Worm (Caenorhabditis elegans) whole organism, late embryonic: ENCODE data around the gene bath-26.
"Not testable (repeated sequence)": the region's sequence is repeated elsewhere in the genome, so short reads cannot be mapped to it uniquely, and the experiment has no call there.

ENCODE experiments used
- F13H6.1 ChIP-seq: sonication (generic microtip); optimal IDR thresholded peaks from 2 replicates; lab custom pipeline; 2016; ENCODE audit warnings: missing genetic modification characterization, missing compliant biosample characterization
- K02D7.2 ChIP-seq: sonication (generic microtip); optimal IDR thresholded peaks from 2 replicates; lab custom pipeline; 2017; ENCODE audit warnings: mild to moderate bottlenecking, missing genetic modification characterization, missing compliant biosample characterization
- K09A11.1 ChIP-seq: sonication (generic microtip); optimal IDR thresholded peaks from 2 replicates; lab custom pipeline; 2017; ENCODE audit warnings: antibody characterized with exemption, mild to moderate bottlenecking, missing genetic modification characterization, missing compliant biosample characterization; ENCODE audit not compliant: insufficient read depth
- ahr-1 ChIP-seq: sonication (generic microtip); optimal IDR thresholded peaks from 2 replicates; lab custom pipeline; 2016; ENCODE audit warnings: missing genetic modification characterization, missing compliant biosample characterization
- ceh-18 ChIP-seq: sonication (generic microtip); optimal IDR thresholded peaks from 2 replicates; lab custom pipeline; 2016; ENCODE audit warnings: missing genetic modification characterization, missing compliant biosample characterization
- ceh-30 ChIP-seq: fragments of 150-350 bp; optimal IDR thresholded peaks from 2 replicates; lab custom pipeline; 2014; ENCODE audit warnings: missing biosample characterization, missing genetic modification characterization
- ceh-34 ChIP-seq: sonication (generic microtip); optimal IDR thresholded peaks from 2 replicates; lab custom pipeline; 2016; ENCODE audit warnings: mild to moderate bottlenecking, missing genetic modification characterization, missing compliant biosample characterization
- ceh-45 ChIP-seq: fragments of 200-800 bp; sonication (Bioruptor generic); IDR thresholded peaks from 2 replicates; pipeline ENCODE4 v1.3.6; 2022; ENCODE audit warnings: missing genetic modification reagents, missing genetic modification characterization, missing compliant biosample characterization
- ceh-6 ChIP-seq: fragments of 200-800 bp; sonication (Bioruptor generic); optimal IDR thresholded peaks from 2 replicates; lab custom pipeline; 2018; ENCODE audit warnings: mild to moderate bottlenecking, missing genetic modification characterization, missing compliant biosample characterization
- dve-1 ChIP-seq: sonication (generic microtip); optimal IDR thresholded peaks from 2 replicates; lab custom pipeline; 2017; ENCODE audit warnings: antibody characterized with exemption, mild to moderate bottlenecking, missing genetic modification characterization, missing compliant biosample characterization
- elt-2 ChIP-seq: sonication (generic microtip); optimal IDR thresholded peaks from 2 replicates; lab custom pipeline; 2016; ENCODE audit warnings: missing genetic modification reagents, missing genetic modification characterization, missing compliant biosample characterization
- elt-4 ChIP-seq: sonication (generic microtip); optimal IDR thresholded peaks from 2 replicates; lab custom pipeline; 2016; ENCODE audit warnings: missing genetic modification characterization, missing compliant biosample characterization
- eyg-1 ChIP-seq: sonication (generic microtip); optimal IDR thresholded peaks from 2 replicates; lab custom pipeline; 2016; ENCODE audit warnings: missing genotype, missing genetic modification characterization, missing compliant biosample characterization
- fkh-10 ChIP-seq: fragments of 150-350 bp; optimal IDR thresholded peaks from 2 replicates; lab custom pipeline; 2014; ENCODE audit warnings: missing biosample characterization, missing genetic modification reagents, missing genetic modification characterization
- fkh-6 ChIP-seq: sonication (generic microtip); optimal IDR thresholded peaks from 2 replicates; lab custom pipeline; 2016; ENCODE audit warnings: missing genetic modification characterization, missing compliant biosample characterization
- gmeb-2 ChIP-seq: sonication (generic microtip); optimal IDR thresholded peaks from 2 replicates; lab custom pipeline; 2016; ENCODE audit warnings: missing genetic modification characterization, inconsistent platforms, missing compliant biosample characterization
- hlh-30 ChIP-seq: sonication (generic microtip); optimal IDR thresholded peaks from 2 replicates; lab custom pipeline; 2017; ENCODE audit warnings: antibody characterized with exemption, missing genetic modification characterization, missing compliant biosample characterization; ENCODE audit not compliant: insufficient read depth
- lim-6 ChIP-seq: sonication (generic microtip); optimal IDR thresholded peaks from 2 replicates; lab custom pipeline; 2016; ENCODE audit warnings: missing genetic modification characterization, missing compliant biosample characterization
- mec-3 ChIP-seq: sonication (generic microtip); optimal IDR thresholded peaks from 2 replicates; lab custom pipeline; 2016; ENCODE audit warnings: borderline replicate concordance, missing genetic modification characterization, missing compliant biosample characterization
- npax-4 ChIP-seq: sonication (generic microtip); optimal IDR thresholded peaks from 2 replicates; lab custom pipeline; 2016; ENCODE audit warnings: missing genetic modification characterization, missing compliant biosample characterization
- odd-2 ChIP-seq: sonication (generic microtip); optimal IDR thresholded peaks from 2 replicates; lab custom pipeline; 2017; ENCODE audit warnings: antibody characterized with exemption, mild to moderate bottlenecking, missing genetic modification characterization, missing compliant biosample characterization
- pha-2 ChIP-seq: sonication (generic microtip); optimal IDR thresholded peaks from 2 replicates; lab custom pipeline; 2017; ENCODE audit warnings: mild to moderate bottlenecking, missing genetic modification characterization, missing compliant biosample characterization
- pqm-1 ChIP-seq: sonication (generic microtip); optimal IDR thresholded peaks from 2 replicates; lab custom pipeline; 2016; ENCODE audit warnings: missing genetic modification characterization, missing compliant biosample characterization
- pros-1 ChIP-seq: fragments of 150-350 bp; optimal IDR thresholded peaks from 2 replicates; lab custom pipeline; 2014; ENCODE audit warnings: missing biosample characterization, missing genetic modification reagents, missing genetic modification characterization
- rnt-1 ChIP-seq: sonication (generic microtip); optimal IDR thresholded peaks from 2 replicates; lab custom pipeline; 2016; ENCODE audit warnings: missing genetic modification characterization, missing compliant biosample characterization
- sox-2 ChIP-seq: fragments of 200-800 bp; sonication (Bioruptor generic); IDR thresholded peaks from 2 replicates; pipeline ENCODE4 v1.3.6; 2022; ENCODE audit warnings: missing genetic modification reagents, missing genetic modification characterization, missing compliant biosample characterization
- sox-4 ChIP-seq: sonication (generic microtip); optimal IDR thresholded peaks from 2 replicates; lab custom pipeline; 2017; ENCODE audit warnings: mild to moderate bottlenecking, missing genetic modification characterization, inconsistent platforms, missing compliant biosample characterization
- ttx-3 ChIP-seq: sonication (generic microtip); optimal IDR thresholded peaks from 2 replicates; lab custom pipeline; 2016; ENCODE audit warnings: missing genetic modification reagents, missing genetic modification characterization, missing compliant biosample characterization
- unc-55 ChIP-seq: sonication (generic microtip); optimal IDR thresholded peaks from 2 replicates; lab custom pipeline; 2017; ENCODE audit warnings: missing biosample characterization, missing genetic modification reagents, missing genetic modification characterization
- zip-5 ChIP-seq: sonication (generic microtip); optimal IDR thresholded peaks from 2 replicates; lab custom pipeline; 2016; ENCODE audit warnings: missing genetic modification characterization, missing compliant biosample characterization

bath-26 gene

DNA sequence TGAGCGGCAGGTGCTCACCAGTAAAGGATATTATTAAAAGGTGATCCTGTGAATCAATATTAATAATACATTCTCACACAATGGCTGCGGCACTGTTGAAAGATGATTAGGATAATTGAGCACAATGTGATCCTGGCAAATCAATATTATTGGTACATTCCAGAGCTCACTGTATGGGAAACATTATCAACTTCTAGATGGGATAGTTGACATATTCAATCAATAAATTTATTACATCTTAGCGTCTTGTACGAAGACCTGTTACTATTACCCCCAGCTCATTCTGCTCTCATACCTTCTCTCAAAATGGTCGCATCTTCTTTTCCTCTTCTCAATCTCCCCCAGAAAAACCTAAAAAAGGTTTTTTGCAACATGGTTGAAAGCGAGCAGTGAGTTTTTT is 32.3 kb downstream of the bath-26 start, which contains the start of gene fbxb-49:
fbxb-49 (plus strand) TSS at position 301 of the 400 bp plus-strand sequence.
- TF ChIP-seq ceh-45 (GFP tag; lab: Robert Waterston, UW) (no peak), ceh-6 (GFP tag; lab: Kevin White, UChicago) (no peak), mec-3 (tag; lab: Kevin White, UChicago) (no peak), npax-4 (tag; lab: Kevin White, UChicago) (no peak), sox-2 (no peak), lim-6 (tag; lab: Kevin White, UChicago) (no peak), K02D7.2 (no peak), ttx-3 (tag; lab: Kevin White, UChicago) (no peak), ceh-18 (tag; lab: Kevin White, UChicago) (no peak), rnt-1 (tag; lab: Kevin White, UChicago) (no peak), pros-1 (tag; lab: Kevin White, UChicago) (no peak), fkh-6 (tag; lab: Kevin White, UChicago) (no peak)

ce11 chrII:1567646-1568045 is 32.9 kb downstream of the bath-26 start, which contains the start of gene K05F6.8:
Gene K05F6.8 (minus strand): TSS chrII:1567746.
- TF ChIP-seq F13H6.1 (no peak), zip-5 (tag; lab: Kevin White, UChicago) (no peak)

ce11 chrII:1561863-1562262 is 38.7 kb downstream of the bath-26 start, which contains the start of gene K05F6.14:
Gene K05F6.14 (plus strand): TSS chrII:1562163.
- no peak for TF ChIP-seq mec-3 (tag; lab: Kevin White, UChicago)
- no peak for TF ChIP-seq elt-2
- no peak for TF ChIP-seq ceh-45 (GFP tag; lab: Robert Waterston, UW)
- TF ChIP-seq eyg-1 (tag; lab: Kevin White, UChicago), result no peak
- no peak for TF ChIP-seq unc-55 (GFP tag; lab: Kevin White, UChicago)
- no peak for TF ChIP-seq pha-2 (tag; lab: Kevin White, UChicago)
- no peak for TF ChIP-seq dve-1
- no peak for TF ChIP-seq ceh-18 (tag; lab: Kevin White, UChicago)
- no peak for TF ChIP-seq lim-6 (tag; lab: Kevin White, UChicago)
- no peak for TF ChIP-seq hlh-30 (tag; lab: Kevin White, UChicago)
- TF ChIP-seq fkh-10 (GFP tag; lab: Kevin White, UChicago), result no peak
- no peak for TF ChIP-seq pqm-1

DNA sequence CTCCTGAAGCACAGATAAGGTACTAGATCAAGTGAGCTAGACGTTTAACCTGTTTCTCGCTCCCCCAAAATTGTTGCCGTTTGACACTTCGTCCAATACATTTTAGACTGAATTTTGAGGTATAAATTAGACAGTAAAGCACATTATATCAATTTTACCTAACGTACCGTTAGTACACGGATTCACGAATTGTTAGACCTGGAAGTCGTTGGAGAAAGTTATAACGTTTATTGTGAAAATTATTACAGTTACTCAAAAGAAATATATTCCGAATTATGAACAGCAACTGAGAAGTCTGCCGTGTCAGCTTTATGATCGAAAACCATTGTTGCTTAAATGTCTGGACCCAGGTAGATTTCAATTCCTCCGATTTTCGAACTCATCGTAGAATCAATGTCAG is 39.7 kb downstream of the bath-26 start:
- no peak for TF ChIP-seq odd-2 (tag; lab: Kevin White, UChicago)
- no peak for TF ChIP-seq ttx-3 (tag; lab: Kevin White, UChicago)
- TF ChIP-seq F13H6.1, result no peak
- TF ChIP-seq dve-1, result no peak
- no peak for TF ChIP-seq elt-4 (tag; lab: Kevin White, UChicago)

DNA sequence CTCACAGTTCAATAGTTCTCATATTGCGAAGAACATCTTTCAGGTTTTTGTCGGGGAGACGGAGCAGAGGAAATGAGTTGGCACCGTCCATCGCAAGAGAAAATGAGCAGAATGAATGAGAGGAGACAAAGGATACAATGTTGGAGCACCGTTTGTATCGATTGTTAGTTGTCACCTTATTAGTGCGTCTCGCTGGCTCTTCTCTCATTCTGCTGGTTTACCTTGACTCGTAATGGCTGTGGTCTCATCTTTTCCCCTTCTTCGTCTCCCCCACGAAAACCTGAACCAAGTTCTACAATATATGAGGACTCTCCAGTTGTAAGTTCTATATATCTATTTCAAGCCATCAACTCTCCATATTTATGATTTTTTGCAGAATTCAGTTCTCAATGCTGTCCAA is 44.3 kb downstream of the bath-26 start, which contains the start of the genes fbxb-54 and fbxb-50:
fbxb-54 (minus strand) TSS at position 101 of the 400 bp plus-strand sequence.
fbxb-50 (plus strand) TSS at position 227 of the 400 bp plus-strand sequence.
- not testable (repeated sequence) for TF ChIP-seq ceh-18, K09A11.1, ceh-30 (tag; lab: Kevin White, UChicago)

DNA sequence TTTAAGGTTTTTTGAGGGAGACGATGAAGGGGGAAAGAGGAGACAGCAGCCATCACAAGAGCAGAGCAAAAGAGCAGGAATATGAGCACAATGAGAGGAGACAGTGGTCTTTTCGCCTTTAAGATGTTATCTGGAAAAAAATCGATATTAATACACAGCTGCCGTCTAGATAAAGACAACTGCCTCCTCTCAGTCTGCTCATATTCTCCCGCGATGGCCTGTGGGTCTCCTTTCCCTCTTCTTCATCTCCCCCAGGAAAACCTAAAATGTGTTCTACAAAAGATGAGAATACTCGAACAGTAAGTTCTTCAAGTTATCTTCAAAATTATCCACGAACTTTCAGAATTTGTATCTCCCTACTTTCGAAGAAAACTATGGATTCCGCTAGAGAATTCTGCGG is 50.1 kb downstream of the bath-26 start, which contains the start of the genes fbxb-52 and fbxb-51:
fbxb-52 (minus strand) TSS at position 101 of the 400 bp plus-strand sequence.
fbxb-51 (plus strand) TSS at position 212 of the 400 bp plus-strand sequence.
- no peak for TF ChIP-seq ahr-1 (tag; lab: Kevin White, UChicago)
- no peak for TF ChIP-seq dve-1
- no peak for TF ChIP-seq sox-4 (tag; lab: Kevin White, UChicago)
- no peak for TF ChIP-seq ceh-34
- no peak for TF ChIP-seq gmeb-2 (tag; lab: Kevin White, UChicago)
- TF ChIP-seq pros-1 (tag; lab: Kevin White, UChicago), result no peak
